Worm (Caenorhabditis elegans) whole organism, early embryonic: ENCODE data around the gene C25H3.14.

ENCODE experiments used
- ama-1 ChIP-seq: fragments of 150-350 bp; optimal IDR thresholded peaks from 2 replicates; lab custom pipeline; 2014
- flt-1 ChIP-seq: fragments of 200-800 bp; sonication (Bioruptor generic); IDR thresholded peaks from 2 replicates; pipeline ENCODE4 v1.3.6; 2022; ENCODE audit warnings: missing genetic modification characterization, missing compliant biosample characterization
- pes-1 ChIP-seq: fragments of 200-800 bp; sonication (Bioruptor generic); IDR thresholded peaks from 2 replicates; pipeline ENCODE4 v1.3.6; 2022; ENCODE audit warnings: missing genetic modification reagents, missing genetic modification characterization, missing compliant biosample characterization

- TF ChIP-seq flt-1 (GFP tag; lab: Robert Waterston, UW) = no peak
- no peak for TF ChIP-seq ama-1 (lab: Kevin White, UChicago)
- TF ChIP-seq pes-1 (GFP tag; lab: Robert Waterston, UW) = no peak
Observed at ce11 chrII:5742767-5743166, 47.9 kb downstream of the C25H3.14 start.
